Fruit fly (Drosophila melanogaster) whole organism, adult: ENCODE measurements around the gene nAChRalpha7.

Experiments
- CG7101 ChIP-seq: fragments of 200-800 bp; sonication (Bioruptor generic); optimal IDR thresholded peaks from 2 replicates; lab custom pipeline; 2018; ENCODE audit warnings: missing biosample characterization, mild to moderate bottlenecking, missing genetic modification characterization, moderate library complexity
- Crg-1 ChIP-seq: fragments of 200-800 bp; sonication (Bioruptor generic); optimal IDR thresholded peaks from 2 replicates; lab custom pipeline; 2016; ENCODE audit warnings: missing biosample characterization, missing genetic modification characterization

- TF ChIP-seq CG7101 (tag; lab: Kevin White, UChicago) (peak; percentile 94), Crg-1 (peak; percentile 73)
Measured at dm6 chrX:19321820-19322708, 26.2 kb downstream of the nAChRalpha7 start, which contains the start of gene out.
